Worm (Caenorhabditis elegans) whole organism, L2 larva: ENCODE results near the gene nhr-202.

Experiments
- blmp-1 ChIP-seq: sonication (generic microtip); optimal IDR thresholded peaks from 2 replicates; lab custom pipeline; 2017; ENCODE audit warnings: missing genetic modification characterization, mild to moderate bottlenecking, missing compliant biosample characterization, antibody characterized with exemption, moderate library complexity; ENCODE audit not compliant: insufficient read depth
- elt-1 ChIP-seq: fragments of 150-350 bp; optimal IDR thresholded peaks from 2 replicates; lab custom pipeline; 2014; ENCODE audit warnings: missing biosample characterization, missing genetic modification characterization
- snpc-4 ChIP-seq: fragments of 150-350 bp; optimal IDR thresholded peaks from 2 replicates; lab custom pipeline; 2014; ENCODE audit warnings: missing biosample characterization, missing genetic modification characterization
- unc-62 ChIP-seq: fragments of 150-350 bp; optimal IDR thresholded peaks from 2 replicates; lab custom pipeline; 2014; ENCODE audit warnings: missing biosample characterization, missing genetic modification reagents, missing genetic modification characterization

- TF ChIP-seq snpc-4 (tag; lab: Kevin White, UChicago) (no peak), blmp-1 (tag; lab: Kevin White, UChicago) (no peak), unc-62 (no peak), elt-1 (tag; lab: Kevin White, UChicago) (no peak)
Measured at ce11 chrV:497399-497798, 35.0 kb downstream of the nhr-202 start, which contains the start of gene T01G6.1.
